Worm (Caenorhabditis elegans): ENCODE data around the gene Y22D7AL.10.

DNA sequence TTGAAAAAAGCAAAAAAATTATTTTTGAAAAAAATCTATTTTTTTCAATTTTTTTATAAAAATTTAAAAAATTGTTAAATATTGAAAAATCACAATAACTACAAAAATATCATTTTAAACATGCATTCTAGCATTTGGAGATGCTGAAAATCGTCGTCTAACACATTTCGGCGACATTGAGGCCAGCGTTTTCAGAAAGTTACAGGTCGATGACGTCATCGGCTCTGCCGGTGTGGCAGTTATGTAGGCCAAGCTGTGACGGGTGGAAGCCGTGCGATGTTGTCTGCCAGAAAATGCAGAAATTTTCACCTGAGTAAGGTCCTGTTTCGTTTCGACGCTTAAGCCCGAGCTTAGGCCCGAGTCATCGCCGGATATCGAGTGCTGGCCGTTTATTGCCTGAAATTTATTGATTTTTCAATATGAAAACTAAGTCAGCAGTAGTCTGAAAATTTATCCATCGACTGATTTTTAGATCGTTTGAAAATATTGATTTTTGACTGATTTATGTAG is 47.1 kb upstream of the Y22D7AL.10 start, which contains the start of gene Y22D7AR.3:
- TF ChIP-seq sma-9 (GFP tag; optimal IDR thresholded peaks at IDR 0.05) (no peak), sma-9 (tag; optimal IDR thresholded peaks at IDR 0.05) (no peak), skn-1 (tag; optimal IDR thresholded peaks at IDR 0.05) (no peak), ceh-82 (tag; optimal IDR thresholded peaks at IDR 0.05) (no peak), Y55F3AM.14 (GFP tag; optimal IDR thresholded peaks at IDR 0.05) (no peak)

All from whole organism, L2 larva.